Worm (Caenorhabditis elegans): ENCODE measurements around the gene str-108.

ce11 chrV:16120499-16120898 is 45.5 kb upstream of the str-108 start:
- TF ChIP-seq sdc-2 (tag; optimal IDR thresholded peaks at IDR 0.05), result no peak
- TF ChIP-seq che-1 (tag; optimal IDR thresholded peaks at IDR 0.05), result no peak
- no peak for TF ChIP-seq lim-6 (tag; optimal IDR thresholded peaks at IDR 0.05)
- no peak for TF ChIP-seq ttx-3 (tag; optimal IDR thresholded peaks at IDR 0.05)
- TF ChIP-seq hlh-6 (tag; optimal IDR thresholded peaks at IDR 0.05), result no peak
- no peak for TF ChIP-seq pag-3 (tag; optimal IDR thresholded peaks at IDR 0.05; ENCODE audit: borderline replicate concordance)
- no peak for TF ChIP-seq tbx-2 (tag; optimal IDR thresholded peaks at IDR 0.05)
- no peak for TF ChIP-seq elt-2 (tag; optimal IDR thresholded peaks at IDR 0.05)
- TF ChIP-seq K09A11.1 (tag; optimal IDR thresholded peaks at IDR 0.05; ENCODE audit: insufficient read depth), result no peak
- TF ChIP-seq fax-1 (tag; optimal IDR thresholded peaks at IDR 0.05), result no peak
- TF ChIP-seq fkh-10 (GFP tag; optimal IDR thresholded peaks at IDR 0.05), result no peak
- no peak for TF ChIP-seq ama-1 (optimal IDR thresholded peaks at IDR 0.05)
- TF ChIP-seq madf-2 (tag; optimal IDR thresholded peaks at IDR 0.05), result no peak
- TF ChIP-seq ceh-30 (tag; optimal IDR thresholded peaks at IDR 0.05), result no peak
